Fruit fly (Drosophila melanogaster) whole organism, embryonic: ENCODE results near the gene CG43638.

Experiments used
- Aef1 ChIP-seq: fragments of 200-800 bp; sonication (Bioruptor generic); IDR thresholded peaks from 3 replicates; pipeline ENCODE4 v1.3.6; 2022; ENCODE audit warnings: missing biosample characterization, missing genetic modification characterization
- Atf3 ChIP-seq: fragments of 200-800 bp; sonication (Bioruptor generic); optimal IDR thresholded peaks from 3 replicates; lab custom pipeline; 2016; ENCODE audit warnings: missing biosample characterization, missing genetic modification characterization
- B-H2 ChIP-seq: fragments of 200-800 bp; sonication (Bioruptor generic); optimal IDR thresholded peaks from 2 replicates; lab custom pipeline; 2018; ENCODE audit warnings: missing biosample characterization, mild to moderate bottlenecking, missing genetic modification characterization
- CG10959 ChIP-seq: fragments of 200-800 bp; sonication (Bioruptor generic); IDR thresholded peaks from 2 replicates; pipeline ENCODE4 v1.3.6; 2022; ENCODE audit warnings: missing biosample characterization, missing genetic modification characterization
- CG11247 ChIP-seq: fragments of 200-800 bp; sonication (Bioruptor generic); IDR thresholded peaks from 2 replicates; pipeline ENCODE4 v1.3.6; 2022; ENCODE audit warnings: missing biosample characterization, missing genetic modification characterization
- CG12219 ChIP-seq: fragments of 200-800 bp; sonication (Bioruptor generic); optimal IDR thresholded peaks from 3 replicates; lab custom pipeline; 2018; ENCODE audit warnings: missing biosample characterization, mild to moderate bottlenecking, missing genetic modification characterization
- CG13296 ChIP-seq: fragments of 200-800 bp; sonication (Bioruptor generic); optimal IDR thresholded peaks from 3 replicates; lab custom pipeline; 2018; ENCODE audit warnings: missing biosample characterization, mild to moderate bottlenecking, missing genetic modification characterization
- CG13894 ChIP-seq: fragments of 200-800 bp; sonication (Bioruptor generic); optimal IDR thresholded peaks from 3 replicates; lab custom pipeline; 2018; ENCODE audit warnings: missing biosample characterization, mild to moderate bottlenecking, missing genetic modification characterization, moderate library complexity
- CG16813 ChIP-seq: fragments of 200-800 bp; sonication (Bioruptor generic); IDR thresholded peaks from 3 replicates; pipeline ENCODE4 v1.3.6; 2022; ENCODE audit warnings: missing biosample characterization, missing genetic modification characterization; ENCODE audit not compliant: partially characterized antibody
- CG17802 ChIP-seq: fragments of 200-800 bp; sonication (Bioruptor generic); optimal IDR thresholded peaks from 2 replicates; lab custom pipeline; 2018; ENCODE audit warnings: missing biosample characterization, mild to moderate bottlenecking, missing genetic modification characterization, moderate library complexity
- CG18262 ChIP-seq: fragments of 200-800 bp; optimal IDR thresholded peaks from 3 replicates; lab custom pipeline; 2019; ENCODE audit warnings: missing biosample characterization, mild to moderate bottlenecking, missing genetic modification characterization, moderate library complexity
- CG1832 ChIP-seq: fragments of 200-800 bp; sonication (Bioruptor generic); optimal IDR thresholded peaks from 2 replicates; lab custom pipeline; 2017; ENCODE audit warnings: missing biosample characterization, mild to moderate bottlenecking, missing genetic modification characterization, inconsistent platforms
- CG30403 ChIP-seq: fragments of 200-800 bp; sonication (Bioruptor generic); optimal IDR thresholded peaks from 3 replicates; lab custom pipeline; 2016; ENCODE audit warnings: missing biosample characterization, missing genetic modification characterization
- CG32767 ChIP-seq: fragments of 200-800 bp; sonication (Bioruptor generic); IDR thresholded peaks from 2 replicates; pipeline ENCODE4 v1.3.6; 2022; ENCODE audit warnings: missing biosample characterization, missing genetic modification characterization
- CG3281 ChIP-seq: fragments of 200-800 bp; sonication (Bioruptor generic); optimal IDR thresholded peaks from 3 replicates; lab custom pipeline; 2017; ENCODE audit warnings: missing biosample characterization, mild to moderate bottlenecking, missing genetic modification characterization
- CG6175 ChIP-seq: fragments of 200-800 bp; sonication (Bioruptor generic); IDR thresholded peaks from 3 replicates; pipeline ENCODE4 v1.3.6; 2022; ENCODE audit warnings: missing biosample characterization, missing genetic modification characterization
- CG6683 ChIP-seq: fragments of 200-800 bp; sonication (Bioruptor generic); optimal IDR thresholded peaks from 2 replicates; lab custom pipeline; 2017; ENCODE audit warnings: missing biosample characterization, mild to moderate bottlenecking, missing genetic modification characterization, missing genetic modification reagents
- CG6765 ChIP-seq: fragments of 200-800 bp; sonication (Bioruptor generic); optimal IDR thresholded peaks from 3 replicates; lab custom pipeline; 2017; ENCODE audit warnings: missing biosample characterization, mild to moderate bottlenecking, missing genetic modification characterization
- CG7745 ChIP-seq: fragments of 200-800 bp; sonication (Bioruptor generic); optimal IDR thresholded peaks from 2 replicates; lab custom pipeline; 2018; ENCODE audit warnings: missing biosample characterization, mild to moderate bottlenecking, missing genetic modification characterization, moderate library complexity
- CTCF ChIP-seq: fragments of 200-800 bp; sonication (Bioruptor generic); optimal IDR thresholded peaks from 2 replicates; lab custom pipeline; 2017; ENCODE audit warnings: missing biosample characterization, mild to moderate bottlenecking, missing genetic modification characterization, moderate library complexity
- Dbx ChIP-seq: fragments of 200-800 bp; sonication (Bioruptor generic); IDR thresholded peaks from 3 replicates; pipeline ENCODE4 v1.3.6; 2022; ENCODE audit warnings: missing biosample characterization, missing genetic modification characterization
- Dp ChIP-seq: fragments of 200-800 bp; sonication (Bioruptor generic); optimal IDR thresholded peaks from 2 replicates; lab custom pipeline; 2018; ENCODE audit warnings: missing biosample characterization, mild to moderate bottlenecking, missing genetic modification characterization, moderate library complexity
- Gug ChIP-seq: fragments of 200-800 bp; sonication (Bioruptor generic); IDR thresholded peaks from 4 replicates; pipeline ENCODE4 v1.3.6; 2022; ENCODE audit warnings: missing biosample characterization, missing genetic modification characterization
- Hand ChIP-seq: fragments of 200-800 bp; sonication (Bioruptor generic); optimal IDR thresholded peaks from 2 replicates; lab custom pipeline; 2017; ENCODE audit warnings: mild to moderate bottlenecking, missing biosample characterization, missing genetic modification reagents, missing genetic modification characterization
- Hey ChIP-seq: fragments of 200-800 bp; sonication (Bioruptor generic); optimal IDR thresholded peaks from 3 replicates; lab custom pipeline; 2018; ENCODE audit warnings: missing biosample characterization, mild to moderate bottlenecking, missing genetic modification characterization
- Hmr ChIP-seq: fragments of 200-800 bp; sonication (Bioruptor generic); optimal IDR thresholded peaks from 3 replicates; lab custom pipeline; 2017; ENCODE audit warnings: mild to moderate bottlenecking, missing biosample characterization, missing genetic modification reagents, missing genetic modification characterization
- Hr3 ChIP-seq: fragments of 200-800 bp; sonication (Bioruptor generic); optimal IDR thresholded peaks from 3 replicates; lab custom pipeline; 2016; ENCODE audit warnings: missing biosample characterization, missing genetic modification characterization
- Hr78 ChIP-seq, 2 experiments: fragments of 200-800 bp in 1 of 2; fragments of >200 bp in 1 of 2; sonication (Bioruptor generic) in 1 of 2; optimal IDR thresholded peaks; 2 replicates each; lab custom pipeline; 2017 to 2019; ENCODE audit warnings: missing biosample characterization in 2 of 2, missing genetic modification characterization in 2 of 2, mild to moderate bottlenecking in 1 of 2, moderate library complexity in 1 of 2
- Lhr ChIP-seq: fragments of 200-800 bp; sonication (Bioruptor generic); optimal IDR thresholded peaks from 3 replicates; lab custom pipeline; 2017; ENCODE audit warnings: mild to moderate bottlenecking, missing biosample characterization, missing genetic modification reagents, missing genetic modification characterization
- MESR4 ChIP-seq: fragments of 200-800 bp; sonication (Bioruptor generic); optimal IDR thresholded peaks from 2 replicates; lab custom pipeline; 2018; ENCODE audit warnings: missing biosample characterization, mild to moderate bottlenecking, missing genetic modification characterization, moderate library complexity
- NC2α ChIP-seq: fragments of 200-800 bp; sonication (Bioruptor generic); optimal IDR thresholded peaks from 2 replicates; lab custom pipeline; 2016; ENCODE audit warnings: missing biosample characterization, missing genetic modification characterization
- Scr ChIP-seq: fragments of 200-800 bp; sonication (Bioruptor generic); IDR thresholded peaks from 2 replicates; pipeline ENCODE4 v1.3.6; 2022; ENCODE audit warnings: missing biosample characterization, missing genetic modification characterization; ENCODE audit not compliant: partially characterized antibody
- Side ChIP-seq: fragments of 200-800 bp; sonication (Bioruptor generic); optimal IDR thresholded peaks from 2 replicates; lab custom pipeline; 2016; ENCODE audit warnings: missing biosample characterization, missing genetic modification characterization
- Spps ChIP-seq: fragments of 200-800 bp; sonication (Bioruptor generic); optimal IDR thresholded peaks from 2 replicates; lab custom pipeline; 2018; ENCODE audit warnings: missing biosample characterization, mild to moderate bottlenecking, missing genetic modification characterization
- Xbp1 ChIP-seq: fragments of 200-800 bp; sonication (Bioruptor generic); optimal IDR thresholded peaks from 3 replicates; lab custom pipeline; 2016; ENCODE audit warnings: missing biosample characterization, mild to moderate bottlenecking, missing genetic modification characterization
- cg ChIP-seq: fragments of 200-800 bp; sonication (Bioruptor generic); optimal IDR thresholded peaks from 3 replicates; lab custom pipeline; 2019; ENCODE audit warnings: missing biosample characterization, mild to moderate bottlenecking, missing genetic modification characterization, moderate library complexity
- chif ChIP-seq, 2 experiments: fragments of 200-800 bp; sonication (Bioruptor generic); optimal IDR thresholded peaks; 3 replicates each; lab custom pipeline; 2016; ENCODE audit warnings: missing biosample characterization in 2 of 2, missing genetic modification characterization in 2 of 2
- croc ChIP-seq: fragments of 200-800 bp; sonication (Bioruptor generic); conservative IDR thresholded peaks from 3 replicates; pipeline ENCODE4 v1.3.6; 2022; ENCODE audit warnings: missing biosample characterization, missing genetic modification characterization
- da ChIP-seq: fragments of 200-800 bp; sonication (Bioruptor generic); optimal IDR thresholded peaks from 2 replicates; lab custom pipeline; 2016; ENCODE audit warnings: missing biosample characterization, missing genetic modification characterization
- fd102C ChIP-seq: fragments of 200-800 bp; sonication (Bioruptor generic); optimal IDR thresholded peaks from 2 replicates; lab custom pipeline; 2018; ENCODE audit warnings: missing biosample characterization, mild to moderate bottlenecking, missing genetic modification characterization, moderate library complexity
- gem ChIP-seq: fragments of 200-800 bp; sonication (Bioruptor generic); optimal IDR thresholded peaks from 2 replicates; lab custom pipeline; 2019; ENCODE audit warnings: missing biosample characterization, mild to moderate bottlenecking, missing genetic modification characterization, moderate library complexity
- gsb-n ChIP-seq: fragments of 200-800 bp; sonication (Bioruptor generic); optimal IDR thresholded peaks from 3 replicates; lab custom pipeline; 2018; ENCODE audit warnings: missing biosample characterization, mild to moderate bottlenecking, missing genetic modification characterization
- insv ChIP-seq, 2 experiments: fragments of 200-800 bp; sonication (Bioruptor generic); optimal IDR thresholded peaks; 3 replicates each; lab custom pipeline; 2016 to 2018; ENCODE audit warnings: missing biosample characterization in 2 of 2, missing genetic modification characterization in 2 of 2
- jing ChIP-seq: fragments of 200-800 bp; sonication (Bioruptor generic); optimal IDR thresholded peaks from 2 replicates; lab custom pipeline; 2018; ENCODE audit warnings: missing biosample characterization, mild to moderate bottlenecking, missing genetic modification characterization
- mirr ChIP-seq: fragments of 200-800 bp; sonication (Bioruptor generic); optimal IDR thresholded peaks from 3 replicates; lab custom pipeline; 2018; ENCODE audit warnings: missing biosample characterization, mild to moderate bottlenecking, missing genetic modification characterization
- pnt ChIP-seq: fragments of 200-800 bp; sonication (Bioruptor generic); optimal IDR thresholded peaks from 3 replicates; lab custom pipeline; 2016; ENCODE audit warnings: missing biosample characterization, missing genetic modification characterization
- repo ChIP-seq: fragments of 200-800 bp; sonication (Bioruptor generic); optimal IDR thresholded peaks from 2 replicates; lab custom pipeline; 2016; ENCODE audit warnings: missing biosample characterization, missing genetic modification characterization
- sens ChIP-seq: fragments of 200-800 bp; sonication (Bioruptor generic); peaks from one replicate; lab custom pipeline; 2016; ENCODE audit warnings: missing biosample characterization, missing genetic modification characterization
- tup ChIP-seq: fragments of 200-800 bp; sonication (Bioruptor generic); optimal IDR thresholded peaks from 2 replicates; lab custom pipeline; 2016; ENCODE audit warnings: missing biosample characterization, mild to moderate bottlenecking, missing genetic modification characterization, moderate library complexity
- twi ChIP-seq: fragments of 200-800 bp; optimal IDR thresholded peaks from 2 replicates; lab custom pipeline; 2019; ENCODE audit warnings: missing biosample characterization, mild to moderate bottlenecking, missing genetic modification characterization, moderate library complexity
- wek ChIP-seq: fragments of 200-800 bp; sonication (Bioruptor generic); optimal IDR thresholded peaks from 3 replicates; lab custom pipeline; 2018; ENCODE audit warnings: missing biosample characterization, mild to moderate bottlenecking, missing genetic modification characterization, moderate library complexity

CG43638 gene

DNA sequence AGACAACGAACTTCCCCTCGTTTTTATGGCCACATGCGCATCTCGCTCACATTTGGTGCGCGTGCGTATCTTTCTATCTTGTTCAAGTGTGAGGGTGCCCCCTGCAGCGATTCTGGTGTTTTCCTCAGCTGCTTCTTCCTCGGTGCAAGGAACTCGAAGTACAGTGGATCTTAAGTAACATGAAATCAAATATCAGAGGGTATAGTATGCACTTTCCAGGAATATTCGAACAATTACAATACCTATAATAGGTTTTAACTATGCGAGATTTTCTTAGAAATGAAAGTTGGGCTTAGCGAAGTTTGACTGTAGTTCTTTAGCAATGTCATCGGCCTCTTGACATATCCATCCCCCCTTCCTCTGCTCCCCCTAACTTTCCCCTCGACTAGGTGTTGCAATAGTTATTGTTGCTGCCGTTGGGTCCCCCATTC is 18.4 kb downstream of the CG43638 start (continued):
- TF ChIP-seq CG6765 (GFP tag; lab: Kevin White, UChicago) (no peak), fd102C (GFP tag; lab: Kevin White, UChicago) (peak; percentile 53), Hr78 (GFP tag; optimal IDR thresholded peaks at IDR 0.05; lab: Kevin White, UChicago) (no peak), da (no peak), cg (no peak), CG16813 (GFP tag; lab: Robert Waterston, UW) (no peak), CG13894 (tag; lab: Kevin White, UChicago) (no peak), gsb-n (tag; lab: Kevin White, UChicago) (peak; percentile 64), pnt (GFP tag; lab: Kevin White, UChicago) (peak; percentile 48), Hmr (GFP tag; lab: Kevin White, UChicago) (no peak), CG11247 (GFP tag; lab: Robert Waterston, UW) (peak; percentile 53; the same call in 1 of the 2 replicates), CG17802 (tag; lab: Kevin White, UChicago) (no peak), Side (GFP tag; lab: Kevin White, UChicago) (peak; percentile 65), repo (GFP tag; lab: Kevin White, UChicago) (no peak), Hr3 (GFP tag; lab: Kevin White, UChicago) (no peak), NC2α (GFP tag; lab: Kevin White, UChicago) (peak; percentile 18), insv (GFP tag; optimal IDR thresholded peaks at IDR 0.05; lab: Kevin White, UChicago) (no peak), Xbp1 (peak; percentile 20), Atf3 (GFP tag; lab: Kevin White, UChicago) (peak; percentile 52), CG30403 (GFP tag; lab: Kevin White, UChicago) (peak; percentile 32), CG32767 (GFP tag; lab: Robert Waterston, UW) (0 out of 2 replicates have a peak, but pooled peaks have one; percentile 10), Spps (tag; lab: Kevin White, UChicago) (peak; percentile 52), Hey (tag; lab: Kevin White, UChicago) (no peak), chif (GFP tag; optimal IDR thresholded peaks at IDR 0.05; lab: Kevin White, UChicago) (peak; percentile 2 to 76), CG1832 (GFP tag; lab: Kevin White, UChicago) (no peak), CG10959 (GFP tag; lab: Robert Waterston, UW) (peak; percentile 88), CG13296 (GFP tag; lab: Kevin White, UChicago) (no peak), Aef1 (GFP tag; lab: Robert Waterston, UW) (no peak), tup (GFP tag; lab: Kevin White, UChicago) (no peak), Scr (GFP tag; lab: Robert Waterston, UW) (no peak), B-H2 (GFP tag; lab: Kevin White, UChicago) (no peak), wek (GFP tag; lab: Kevin White, UChicago) (no peak), CG12219 (peak; percentile 55), CG18262 (tag; lab: Kevin White, UChicago) (peak; percentile 57), sens (peak; percentile 96), jing (GFP tag; lab: Kevin White, UChicago) (peak; percentile 50), Lhr (GFP tag; lab: Kevin White, UChicago) (peak; percentile 27), CG7745 (peak; percentile 70), Dbx (GFP tag; lab: Robert Waterston, UW) (no peak), Hand (GFP tag; lab: Kevin White, UChicago) (no peak), CG6683 (GFP tag; lab: Kevin White, UChicago) (no peak), croc (GFP tag; lab: Robert Waterston, UW) (peak; percentile 64), CTCF (GFP tag; lab: Kevin White, UChicago) (no peak), Gug (GFP tag; lab: Robert Waterston, UW) (no peak), CG6175 (GFP tag; lab: Robert Waterston, UW) (no peak), mirr (GFP tag; lab: Kevin White, UChicago) (no peak), CG3281 (GFP tag; lab: Kevin White, UChicago) (no peak), gem (tag; lab: Kevin White, UChicago) (peak; percentile 69), Dp (GFP tag; lab: Kevin White, UChicago) (no peak), MESR4 (GFP tag; lab: Kevin White, UChicago) (no peak), twi (tag; lab: Kevin White, UChicago) (peak; percentile 70)
